Fruit fly (Drosophila melanogaster) Kc167 (cell line): Measurements from ENCODE around the gene Neos.

ENCODE experiments used
- Sin3A ChIP-seq: fragments of >200 bp; optimal IDR thresholded peaks from 2 replicates; lab custom pipeline; 2018; ENCODE audit warnings: missing external identifiers
- ttk ChIP-seq: sonication (Bioruptor generic); optimal IDR thresholded peaks from 2 replicates; lab custom pipeline; 2017; ENCODE audit warnings: missing external identifiers

DNA sequence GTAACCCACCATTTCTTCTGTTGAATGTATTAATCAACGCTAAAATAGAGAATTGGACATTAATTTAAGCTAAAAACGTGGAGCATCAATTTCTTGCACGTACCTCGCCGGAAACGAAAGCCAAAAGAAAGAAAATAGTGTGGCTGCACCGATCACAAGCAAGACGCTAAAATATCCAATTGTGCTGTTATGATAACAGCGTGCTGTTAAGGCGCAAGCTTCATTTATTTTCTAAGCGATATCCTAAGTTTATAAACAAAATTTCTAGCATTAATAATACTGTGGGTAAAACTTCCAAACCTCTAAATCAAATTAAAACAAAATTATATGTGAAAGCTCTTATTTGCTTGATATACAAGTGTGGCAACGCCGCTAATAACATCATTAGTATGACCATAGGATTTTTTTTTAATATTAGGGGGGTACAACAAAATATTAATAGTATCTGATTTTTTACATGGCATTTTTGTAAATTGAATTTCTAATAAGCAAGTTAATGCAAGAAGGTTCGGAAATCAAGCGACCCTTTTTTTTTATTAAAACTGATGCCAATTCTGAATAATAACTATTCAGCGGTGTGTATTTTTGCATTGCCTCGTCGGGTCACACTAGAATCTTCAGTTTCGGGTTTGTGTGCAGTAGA lies at the start of gene Neos, which contains the start of gene RpL18:
- TF ChIP-seq Sin3A (lab: Kevin White, UChicago), result no peak
- no peak for TF ChIP-seq ttk (lab: Kevin White, UChicago)
